Fruit fly (Drosophila melanogaster) whole organism, larva: Measurements from ENCODE around the gene Dip-C.

Experiments
- noc ChIP-seq: fragments of 200-800 bp; sonication (Bioruptor generic); optimal IDR thresholded peaks from 3 replicates; lab custom pipeline; 2019; ENCODE audit warnings: missing biosample characterization, mild to moderate bottlenecking, missing genetic modification characterization, moderate library complexity

The Dip-C gene

dm6 chr3R:12363544-12363943, 50.0 kb downstream of the Dip-C start:
- TF ChIP-seq noc (tag; lab: Kevin White, UChicago): no peak

- TF ChIP-seq noc (tag; lab: Kevin White, UChicago): no peak
These were observed 51.5 kb downstream of the Dip-C start for dm6 chr3R:12361962-12362497.
